Worm (Caenorhabditis elegans) whole organism, dauer: ENCODE results near the gene srz-75.
"Not testable (repeated sequence)": the region's sequence is repeated elsewhere in the genome, so short reads cannot be mapped to it uniquely, and the experiment has no call there.

Experiments
- unc-62 ChIP-seq: sonication (generic microtip); optimal IDR thresholded peaks from 2 replicates; lab custom pipeline; 2017; ENCODE audit warnings: missing biosample characterization, missing genetic modification reagents, missing genetic modification characterization

srz-75 gene

ce11 chrIV:16290745-16291144 lies at the start of gene srz-75:
srz-75 (minus strand) TSS chrIV:16290845.
- no peak for TF ChIP-seq unc-62 (GFP tag; lab: Kevin White, UChicago)

ce11 chrIV:16336721-16337120 lies 46.1 kb upstream of the srz-75 start, which contains the start of gene C35D6.13:
C35D6.13 (plus strand) TSS chrIV:16337021.
- TF ChIP-seq unc-62 (GFP tag; lab: Kevin White, UChicago) = no peak

ce11 chrIV:16335037-16335436 lies 44.4 kb upstream of the srz-75 start, which contains the start of gene srz-38:
srz-38 (plus strand) TSS chrIV:16335337.
- no peak for TF ChIP-seq unc-62 (GFP tag; lab: Kevin White, UChicago)

- no peak for TF ChIP-seq unc-62 (GFP tag; lab: Kevin White, UChicago)
These were observed 42.5 kb upstream of the srz-75 start for ce11 chrIV:16333121-16333520.

ce11 chrIV:16332585-16332984 lies 41.9 kb upstream of the srz-75 start, which contains the start of gene srz-71:
srz-71 (plus strand) TSS chrIV:16332885.
- no peak for TF ChIP-seq unc-62 (GFP tag; lab: Kevin White, UChicago)

ce11 chrIV:16330508-16330907 lies 39.9 kb upstream of the srz-75 start:
- no peak for TF ChIP-seq unc-62 (GFP tag; lab: Kevin White, UChicago)

ce11 chrIV:16329159-16329558 lies 38.5 kb upstream of the srz-75 start, which contains the start of gene srz-74:
srz-74 (plus strand) TSS chrIV:16329459.
- TF ChIP-seq unc-62 (GFP tag; lab: Kevin White, UChicago) = no peak

- TF ChIP-seq unc-62 (GFP tag; lab: Kevin White, UChicago) = no peak
These were observed 37.9 kb upstream of the srz-75 start, which contains the start of gene K03D3.2 for ce11 chrIV:16328519-16328918. K03D3.2 (minus strand) TSS chrIV:16328619.

- no peak for TF ChIP-seq unc-62 (GFP tag; lab: Kevin White, UChicago)
These were observed 33.9 kb upstream of the srz-75 start, which contains the start of gene srz-105 for ce11 chrIV:16324589-16324988. srz-105 (plus strand) TSS chrIV:16324889.

- TF ChIP-seq unc-62 (GFP tag; lab: Kevin White, UChicago) = no peak
These were observed 32.7 kb upstream of the srz-75 start, which contains the start of gene srz-104 for ce11 chrIV:16323373-16323772. srz-104 (plus strand) TSS chrIV:16323673.

- TF ChIP-seq unc-62 (GFP tag; lab: Kevin White, UChicago) = no peak
These were observed 30.2 kb upstream of the srz-75 start, which contains the start of gene srz-61 for ce11 chrIV:16320866-16321265. srz-61 (plus strand) TSS chrIV:16321166.

- TF ChIP-seq unc-62 (GFP tag; lab: Kevin White, UChicago) = no peak
These were observed 29.8 kb upstream of the srz-75 start, which contains the start of gene K03D3.5 for ce11 chrIV:16320410-16320809. K03D3.5 (minus strand) TSS chrIV:16320510.

ce11 chrIV:16310103-16310502 lies 19.5 kb upstream of the srz-75 start:
- no peak for TF ChIP-seq unc-62 (GFP tag; lab: Kevin White, UChicago)

- TF ChIP-seq unc-62 (GFP tag; lab: Kevin White, UChicago) = not testable (repeated sequence)
These were observed 17.3 kb upstream of the srz-75 start, which contains the start of gene rac-2 for ce11 chrIV:16307925-16308324. rac-2 (plus strand) TSS chrIV:16308225.

ce11 chrIV:16306918-16307317 lies 16.3 kb upstream of the srz-75 start:
- TF ChIP-seq unc-62 (GFP tag; lab: Kevin White, UChicago) = no peak

- no peak for TF ChIP-seq unc-62 (GFP tag; lab: Kevin White, UChicago)
These were observed 8.2 kb upstream of the srz-75 start, which contains the start of gene srz-72 for ce11 chrIV:16298851-16299250. srz-72 (plus strand) TSS chrIV:16299151.

ce11 chrIV:16293889-16294288 lies 3.2 kb upstream of the srz-75 start:
- TF ChIP-seq unc-62 (GFP tag; lab: Kevin White, UChicago) = no peak
